Worm (Caenorhabditis elegans) whole organism, young adult: ENCODE data around the gene srlf-35.

Experiments
- B0261.1 ChIP-seq: sonication (generic microtip); optimal IDR thresholded peaks from 2 replicates; lab custom pipeline; 2016; ENCODE audit warnings: mild to moderate bottlenecking, missing genetic modification characterization, moderate library complexity, missing compliant biosample characterization
- B0336.3 ChIP-seq: fragments of 200-800 bp; sonication (Bioruptor generic); IDR thresholded peaks from 2 replicates; pipeline ENCODE4 v1.3.6; 2022; ENCODE audit warnings: missing genetic modification characterization, missing compliant biosample characterization
- ZK185.1 ChIP-seq: sonication (generic microtip); optimal IDR thresholded peaks from 2 replicates; lab custom pipeline; 2016; ENCODE audit warnings: mild to moderate bottlenecking, missing genetic modification characterization, missing compliant biosample characterization; ENCODE audit not compliant: poor library complexity, severe bottlenecking
- ama-1 ChIP-seq, 3 experiments: fragments of 150-350 bp in 1 of 3; sonication (generic microtip) in 2 of 3; optimal IDR thresholded peaks; 2 replicates each; lab custom pipeline; 2014 to 2018; ENCODE audit warnings: missing biosample characterization in 2 of 3, missing genetic modification characterization in 2 of 3, missing genetic modification reagents in 2 of 3
- aptf-2 ChIP-seq: fragments of 200-800 bp; sonication (Bioruptor generic); conservative IDR thresholded peaks from 2 replicates; pipeline ENCODE4 v1.3.6; 2022; ENCODE audit warnings: missing genetic modification reagents, missing genetic modification characterization, missing compliant biosample characterization
- attf-3 ChIP-seq: fragments of 200-800 bp; sonication (Bioruptor generic); conservative IDR thresholded peaks from 2 replicates; pipeline ENCODE4 v1.3.6; 2022; ENCODE audit warnings: missing genetic modification reagents, missing genetic modification characterization, missing compliant biosample characterization
- ceh-27 ChIP-seq: fragments of 200-800 bp; sonication (Bioruptor generic); optimal IDR thresholded peaks from 2 replicates; lab custom pipeline; 2018; ENCODE audit warnings: mild to moderate bottlenecking, missing genetic modification characterization, moderate library complexity, missing compliant biosample characterization
- ceh-79 ChIP-seq: sonication (generic microtip); optimal IDR thresholded peaks from 2 replicates; lab custom pipeline; 2017; ENCODE audit warnings: mild to moderate bottlenecking, missing genetic modification characterization, missing compliant biosample characterization
- dpff-1 ChIP-seq: sonication (generic microtip); optimal IDR thresholded peaks from 2 replicates; lab custom pipeline; 2017; ENCODE audit warnings: mild to moderate bottlenecking, missing genetic modification characterization, missing compliant biosample characterization
- nhr-179 ChIP-seq: sonication (generic microtip); optimal IDR thresholded peaks from 2 replicates; lab custom pipeline; 2016; ENCODE audit warnings: mild to moderate bottlenecking, missing genetic modification characterization, missing compliant biosample characterization
- snpc-4 ChIP-seq, 5 experiments: fragments of 150-350 bp in 1 of 5; sonication (generic microtip) in 4 of 5; optimal IDR thresholded peaks; 2 replicates each; lab custom pipeline; 2014 to 2018; ENCODE audit warnings: missing genetic modification characterization in 5 of 5, missing biosample characterization in 3 of 5, antibody characterized with exemption in 2 of 5, mild to moderate bottlenecking in 2 of 5, missing compliant biosample characterization in 2 of 5, missing genotype in 2 of 5, moderate library complexity in 2 of 5, missing genetic modification reagents in 1 of 5
- unc-130 ChIP-seq: sonication (generic microtip); optimal IDR thresholded peaks from 2 replicates; lab custom pipeline; 2016; ENCODE audit warnings: missing genetic modification reagents, missing genetic modification characterization, missing compliant biosample characterization
- ztf-26 ChIP-seq: sonication (generic microtip); optimal IDR thresholded peaks from 2 replicates; lab custom pipeline; 2017; ENCODE audit warnings: missing genetic modification characterization, missing compliant biosample characterization

ce11 chrV:543169-543568 is 39.3 kb downstream of the srlf-35 start, which contains the start of gene C14C6.3:
- TF ChIP-seq ZK185.1 (tag; lab: Kevin White, UChicago), result no peak
- TF ChIP-seq ceh-79, result no peak
- no peak for TF ChIP-seq attf-3 (GFP tag; lab: Robert Waterston, UW)
- no peak for TF ChIP-seq snpc-4 (GFP tag; optimal IDR thresholded peaks at IDR 0.05; lab: Kevin White, UChicago)
- TF ChIP-seq snpc-4 (tag; optimal IDR thresholded peaks at IDR 0.05; lab: Kevin White, UChicago), result no peak
- no peak for TF ChIP-seq nhr-179 (tag; lab: Kevin White, UChicago)
- TF ChIP-seq B0261.1 (tag; lab: Kevin White, UChicago), result no peak
- no peak for TF ChIP-seq unc-130 (GFP tag; lab: Kevin White, UChicago)
- TF ChIP-seq ztf-26, result no peak
- no peak for TF ChIP-seq dpff-1 (tag; lab: Kevin White, UChicago)
- no peak for TF ChIP-seq ceh-27
- no peak for TF ChIP-seq ama-1 (optimal IDR thresholded peaks at IDR 0.05; lab: Kevin White, UChicago)
- TF ChIP-seq ama-1 (GFP tag; optimal IDR thresholded peaks at IDR 0.05; lab: Kevin White, UChicago), result no peak
- TF ChIP-seq B0336.3 (GFP tag; lab: Robert Waterston, UW), result no peak
- TF ChIP-seq aptf-2 (GFP tag; lab: Robert Waterston, UW), result no peak
